Worm (Caenorhabditis elegans): ENCODE measurements around the gene str-15.

Gene str-15

ce11 chrV:16483044-16483443, 24.4 kb upstream of the str-15 start, which contains the start of gene F57E7.2:
Gene F57E7.2, minus strand, starts transcription at chrV:16483144.
- TF ChIP-seq ztf-23 (GFP tag; IDR thresholded peaks at IDR 0.05) (no peak), T22C8.4 (GFP tag; IDR thresholded peaks at IDR 0.05) (no peak), cog-1 (tag; optimal IDR thresholded peaks at IDR 0.05) (no peak), ztf-29 (GFP tag; IDR thresholded peaks at IDR 0.05) (no peak), flt-1 (GFP tag; IDR thresholded peaks at IDR 0.05) (no peak), ref-1 (GFP tag; conservative IDR thresholded peaks at IDR 0.05) (no peak), klf-2 (GFP tag; conservative IDR thresholded peaks at IDR 0.05) (no peak), med-1 (GFP tag; optimal IDR thresholded peaks at IDR 0.05; ENCODE audit: insufficient read depth) (no peak), tab-1 (GFP tag; IDR thresholded peaks at IDR 0.05) (no peak)

ce11 chrV:16480919-16481630, 22.5 kb upstream of the str-15 start, which contains the start of the genes F57E7.4 and spig-6:
Gene F57E7.4, minus strand, starts transcription at chrV:16481019.
Gene spig-6, plus strand, starts transcription at chrV:16481580.
- TF ChIP-seq klf-2 (GFP tag; conservative IDR thresholded peaks at IDR 0.05) (no peak), ztf-23 (GFP tag; IDR thresholded peaks at IDR 0.05) (no peak), flt-1 (GFP tag; IDR thresholded peaks at IDR 0.05) (no peak), med-1 (GFP tag; optimal IDR thresholded peaks at IDR 0.05; ENCODE audit: insufficient read depth) (no peak), tab-1 (GFP tag; IDR thresholded peaks at IDR 0.05) (no peak), cog-1 (tag; optimal IDR thresholded peaks at IDR 0.05) (no peak), ref-1 (GFP tag; conservative IDR thresholded peaks at IDR 0.05) (no peak), ztf-29 (GFP tag; IDR thresholded peaks at IDR 0.05) (no peak)

- no peak for TF ChIP-seq ref-1 (GFP tag; conservative IDR thresholded peaks at IDR 0.05)
- TF ChIP-seq klf-2 (GFP tag; conservative IDR thresholded peaks at IDR 0.05): no peak
- no peak for TF ChIP-seq ztf-29 (GFP tag; IDR thresholded peaks at IDR 0.05)
These were observed 20.7 kb upstream of the str-15 start, which contains the start of gene T08G3.11 for ce11 chrV:16479275-16479674. Gene T08G3.11, minus strand, starts transcription at chrV:16479375.

ce11 chrV:16471995-16472563, 13.5 kb upstream of the str-15 start, which contains the start of gene srw-35:
Gene srw-35, plus strand, starts transcription at chrV:16472513.
- TF ChIP-seq ztf-23 (GFP tag; IDR thresholded peaks at IDR 0.05): no peak
- no peak for TF ChIP-seq flt-1 (GFP tag; IDR thresholded peaks at IDR 0.05)
- TF ChIP-seq T22C8.4 (GFP tag; IDR thresholded peaks at IDR 0.05): no peak
- TF ChIP-seq med-1 (GFP tag; optimal IDR thresholded peaks at IDR 0.05; ENCODE audit: insufficient read depth): no peak
- no peak for TF ChIP-seq tab-1 (GFP tag; IDR thresholded peaks at IDR 0.05)
- TF ChIP-seq cog-1 (tag; optimal IDR thresholded peaks at IDR 0.05): no peak
- no peak for TF ChIP-seq ztf-29 (GFP tag; IDR thresholded peaks at IDR 0.05)
- no peak for TF ChIP-seq ref-1 (GFP tag; conservative IDR thresholded peaks at IDR 0.05)
- TF ChIP-seq klf-2 (GFP tag; conservative IDR thresholded peaks at IDR 0.05): no peak

- TF ChIP-seq T22C8.4 (GFP tag; IDR thresholded peaks at IDR 0.05) (no peak), klf-2 (GFP tag; conservative IDR thresholded peaks at IDR 0.05) (no peak), tab-1 (GFP tag; IDR thresholded peaks at IDR 0.05) (no peak), med-1 (GFP tag; optimal IDR thresholded peaks at IDR 0.05; ENCODE audit: insufficient read depth) (no peak), ref-1 (GFP tag; conservative IDR thresholded peaks at IDR 0.05) (no peak), ztf-29 (GFP tag; IDR thresholded peaks at IDR 0.05) (no peak), flt-1 (GFP tag; IDR thresholded peaks at IDR 0.05) (no peak), cog-1 (tag; optimal IDR thresholded peaks at IDR 0.05) (no peak), ztf-23 (GFP tag; IDR thresholded peaks at IDR 0.05) (no peak)
These were observed 12.3 kb upstream of the str-15 start, which contains the start of gene srh-138 for ce11 chrV:16470916-16471315. Gene srh-138, minus strand, starts transcription at chrV:16471016.

- no peak for TF ChIP-seq klf-2 (GFP tag; conservative IDR thresholded peaks at IDR 0.05)
- TF ChIP-seq med-1 (GFP tag; optimal IDR thresholded peaks at IDR 0.05; ENCODE audit: insufficient read depth): no peak
- TF ChIP-seq T22C8.4 (GFP tag; IDR thresholded peaks at IDR 0.05): no peak
- no peak for TF ChIP-seq cog-1 (tag; optimal IDR thresholded peaks at IDR 0.05)
- TF ChIP-seq flt-1 (GFP tag; IDR thresholded peaks at IDR 0.05): no peak
- no peak for TF ChIP-seq tab-1 (GFP tag; IDR thresholded peaks at IDR 0.05)
- no peak for TF ChIP-seq ref-1 (GFP tag; conservative IDR thresholded peaks at IDR 0.05)
- TF ChIP-seq ztf-29 (GFP tag; IDR thresholded peaks at IDR 0.05): no peak
- TF ChIP-seq ztf-23 (GFP tag; IDR thresholded peaks at IDR 0.05): no peak
These were observed 9.2 kb upstream of the str-15 start, which contains the start of gene sru-44 for ce11 chrV:16467840-16468239. Gene sru-44, minus strand, starts transcription at chrV:16467940.

- TF ChIP-seq med-1 (GFP tag; optimal IDR thresholded peaks at IDR 0.05; ENCODE audit: insufficient read depth) (no peak), ztf-29 (GFP tag; IDR thresholded peaks at IDR 0.05) (no peak), flt-1 (GFP tag; IDR thresholded peaks at IDR 0.05) (no peak), ref-1 (GFP tag; conservative IDR thresholded peaks at IDR 0.05) (no peak), ztf-23 (GFP tag; IDR thresholded peaks at IDR 0.05) (no peak), klf-2 (GFP tag; conservative IDR thresholded peaks at IDR 0.05) (no peak), T22C8.4 (GFP tag; IDR thresholded peaks at IDR 0.05) (no peak), tab-1 (GFP tag; IDR thresholded peaks at IDR 0.05) (no peak)
These were observed 2.3 kb upstream of the str-15 start, which contains the start of gene srh-142 for ce11 chrV:16460866-16461265. Gene srh-142, minus strand, starts transcription at chrV:16460966.

ce11 chrV:16459377-16459776, 763 bp upstream of the str-15 start:
- TF ChIP-seq med-1 (GFP tag; optimal IDR thresholded peaks at IDR 0.05; ENCODE audit: insufficient read depth) (no peak), flt-1 (GFP tag; IDR thresholded peaks at IDR 0.05) (no peak), ref-1 (GFP tag; conservative IDR thresholded peaks at IDR 0.05) (no peak), ztf-29 (GFP tag; IDR thresholded peaks at IDR 0.05) (no peak), ztf-23 (GFP tag; IDR thresholded peaks at IDR 0.05) (no peak), klf-2 (GFP tag; conservative IDR thresholded peaks at IDR 0.05) (no peak), cog-1 (tag; optimal IDR thresholded peaks at IDR 0.05) (no peak), T22C8.4 (GFP tag; IDR thresholded peaks at IDR 0.05) (no peak), tab-1 (GFP tag; IDR thresholded peaks at IDR 0.05) (no peak)

- TF ChIP-seq cog-1 (tag; optimal IDR thresholded peaks at IDR 0.05) (no peak), ztf-23 (GFP tag; IDR thresholded peaks at IDR 0.05) (no peak), ztf-29 (GFP tag; IDR thresholded peaks at IDR 0.05) (no peak), ref-1 (GFP tag; conservative IDR thresholded peaks at IDR 0.05) (no peak), flt-1 (GFP tag; IDR thresholded peaks at IDR 0.05) (no peak), T22C8.4 (GFP tag; IDR thresholded peaks at IDR 0.05) (no peak), klf-2 (GFP tag; conservative IDR thresholded peaks at IDR 0.05) (no peak), tab-1 (GFP tag; IDR thresholded peaks at IDR 0.05) (no peak), med-1 (GFP tag; optimal IDR thresholded peaks at IDR 0.05; ENCODE audit: insufficient read depth) (no peak)
These were observed 3.5 kb downstream of the str-15 start, which contains the start of gene str-14 for ce11 chrV:16455065-16455464. Gene str-14, minus strand, starts transcription at chrV:16455165.
